3 fruit fly cellular contexts compared by ENCODE assay signal in the genomic region with DNA sequence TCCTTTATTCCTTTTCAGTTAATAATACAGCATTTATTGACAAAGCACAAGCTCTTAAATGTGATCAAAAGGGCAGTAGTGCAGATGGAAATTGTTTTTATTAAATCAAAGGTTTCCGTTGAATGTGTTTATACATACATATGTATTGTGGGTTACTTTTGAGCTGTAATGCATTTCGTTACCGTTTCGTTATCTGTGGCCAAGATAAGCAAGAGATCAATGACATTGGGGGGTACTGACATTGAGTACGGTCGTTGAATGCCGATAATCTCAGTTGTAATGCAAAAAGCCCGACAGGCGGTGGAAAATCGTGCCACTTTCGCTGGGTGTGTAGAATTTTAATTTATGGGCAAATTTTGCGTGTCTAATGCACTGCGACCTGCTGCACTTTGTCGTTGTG.
TF ChIP-seq lines count a peak whose summit lies in the region.

No protein-coding gene starts in this region.

TF ChIP-seq in whole organism, 6 proteins besides CTCF, POLR2A, EP300 and RAD21:
- TF ChIP-seq psq (optimal IDR thresholded peaks at IDR 0.05; lab: Kevin White, UChicago) (no peak), usp (GFP tag; optimal IDR thresholded peaks at IDR 0.05; lab: Kevin White, UChicago) (no peak), CG8478 (optimal IDR thresholded peaks at IDR 0.05; lab: Kevin White, UChicago) (no peak), Dll (optimal IDR thresholded peaks at IDR 0.05; lab: Kevin White, UChicago) (no peak), EcR (GFP tag; optimal IDR thresholded peaks at IDR 0.05; lab: Kevin White, UChicago) (peak; percentile 32 to 34)

TF ChIP-seq in whole organism, prepupa, 60 proteins besides CTCF, POLR2A, EP300 and RAD21:
- TF ChIP-seq CG32006 (GFP tag; optimal IDR thresholded peaks at IDR 0.05; lab: Kevin White, UChicago) (no peak), eg (GFP tag; IDR thresholded peaks at IDR 0.05; lab: Robert Waterston, UW) (no peak), fd85E (GFP tag; optimal IDR thresholded peaks at IDR 0.05; lab: Kevin White, UChicago) (no peak), CG15336 (GFP tag; IDR thresholded peaks at IDR 0.05; lab: Robert Waterston, UW) (no peak), Ets21C (GFP tag; optimal IDR thresholded peaks at IDR 0.05; lab: Kevin White, UChicago) (no peak), CG4318 (GFP tag; optimal IDR thresholded peaks at IDR 0.05; lab: Kevin White, UChicago) (no peak), dac (GFP tag; optimal IDR thresholded peaks at IDR 0.05; lab: Kevin White, UChicago) (no peak), CG6854 (GFP tag; optimal IDR thresholded peaks at IDR 0.05; lab: Kevin White, UChicago) (no peak), Smox (GFP tag; optimal IDR thresholded peaks at IDR 0.05; lab: Kevin White, UChicago) (no peak), Lpt (GFP tag; optimal IDR thresholded peaks at IDR 0.05; lab: Kevin White, UChicago) (no peak), achi (GFP tag; optimal IDR thresholded peaks at IDR 0.05; lab: Kevin White, UChicago) (no peak), svp (GFP tag; lab: Kevin White, UChicago) (peak; percentile 83), CG3919 (GFP tag; optimal IDR thresholded peaks at IDR 0.05; lab: Kevin White, UChicago) (no peak), vri (GFP tag; optimal IDR thresholded peaks at IDR 0.05; lab: Kevin White, UChicago) (peak; percentile 12), Ets96B (tag; optimal IDR thresholded peaks at IDR 0.05; lab: Kevin White, UChicago) (no peak), CG10631 (GFP tag; optimal IDR thresholded peaks at IDR 0.05; lab: Kevin White, UChicago) (no peak)

TF ChIP-seq in whole organism, pupa, 21 proteins besides CTCF, POLR2A, EP300 and RAD21:
- no peak for TF ChIP-seq CG34367 (tag; optimal IDR thresholded peaks at IDR 0.05; lab: Kevin White, UChicago)
- TF ChIP-seq CG8301 (tag; optimal IDR thresholded peaks at IDR 0.05; lab: Kevin White, UChicago) = no peak
- peak; percentile 89 for TF ChIP-seq EcR (GFP tag; optimal IDR thresholded peaks at IDR 0.05; lab: Kevin White, UChicago)
- TF ChIP-seq Ets98B (GFP tag; IDR thresholded peaks at IDR 0.05; lab: Robert Waterston, UW) = no peak
- no peak for TF ChIP-seq CG14655 (GFP tag; optimal IDR thresholded peaks at IDR 0.05; lab: Kevin White, UChicago)
